Worm (Caenorhabditis elegans): ENCODE results near the gene ZK1248.17.

The ZK1248.17 gene

ce11 chrII:5873564-5874070 is 28.3 kb upstream of the ZK1248.17 start, which contains the start of gene tex-2 (continued):
- TF ChIP-seq daf-16 (GFP tag; optimal IDR thresholded peaks at IDR 0.05), result no peak
- peak; percentile 64 for TF ChIP-seq daf-16 (tag; optimal IDR thresholded peaks at IDR 0.05)
- TF ChIP-seq arid-1 (GFP tag; conservative IDR thresholded peaks at IDR 0.05), result no peak
- TF ChIP-seq saeg-2 (GFP tag; IDR thresholded peaks at IDR 0.05), result no peak
- TF ChIP-seq mep-1 (tag; optimal IDR thresholded peaks at IDR 0.05), result peak; percentile 53
- TF ChIP-seq dmd-6 (GFP tag; IDR thresholded peaks at IDR 0.05), result peak; percentile 79
- peak; percentile 10 for TF ChIP-seq lin-13 (GFP tag; optimal IDR thresholded peaks at IDR 0.05)
- no peak for TF ChIP-seq lin-1 (GFP tag; IDR thresholded peaks at IDR 0.05)
- no peak for TF ChIP-seq aly-2 (tag; optimal IDR thresholded peaks at IDR 0.05)
- peak; percentile 71 for TF ChIP-seq mes-2 (tag; optimal IDR thresholded peaks at IDR 0.05; ENCODE audit: poor library complexity, severe bottlenecking)
- peak in 1 of 2 experiments; percentile 14 for TF ChIP-seq hif-1 (tag; optimal IDR thresholded peaks at IDR 0.05)

ce11 chrII:5872414-5872813 is 27.1 kb upstream of the ZK1248.17 start:
- TF ChIP-seq mxl-2 (GFP tag; conservative IDR thresholded peaks at IDR 0.05), result no peak
- no peak for TF ChIP-seq gei-8 (GFP tag; optimal IDR thresholded peaks at IDR 0.05)
- no peak for TF ChIP-seq aha-1 (tag)
- TF ChIP-seq nhr-28 (tag; optimal IDR thresholded peaks at IDR 0.05), result peak; percentile 76
- no peak for TF ChIP-seq mep-1 (tag; optimal IDR thresholded peaks at IDR 0.05)
- TF ChIP-seq zfp-2 (tag; optimal IDR thresholded peaks at IDR 0.05), result no peak
- TF ChIP-seq dve-1 (tag; optimal IDR thresholded peaks at IDR 0.05; ENCODE audit: insufficient read depth), result peak; percentile 0
- no peak for TF ChIP-seq ceh-32 (tag; optimal IDR thresholded peaks at IDR 0.05; ENCODE audit: poor library complexity)
- TF ChIP-seq nhr-111 (GFP tag; optimal IDR thresholded peaks at IDR 0.05), result no peak
- peak; percentile 25 for TF ChIP-seq pqm-1 (tag; optimal IDR thresholded peaks at IDR 0.05)
- TF ChIP-seq mdl-1 (tag; optimal IDR thresholded peaks at IDR 0.05), result no peak
- peak; percentile 16 for TF ChIP-seq hlh-11 (tag; optimal IDR thresholded peaks at IDR 0.05)
- no peak for TF ChIP-seq daf-16 (GFP tag; optimal IDR thresholded peaks at IDR 0.05)
- peak; percentile 56 for TF ChIP-seq daf-16 (tag; optimal IDR thresholded peaks at IDR 0.05)
- no peak for TF ChIP-seq nhr-41 (GFP tag; IDR thresholded peaks at IDR 0.05)

DNA sequence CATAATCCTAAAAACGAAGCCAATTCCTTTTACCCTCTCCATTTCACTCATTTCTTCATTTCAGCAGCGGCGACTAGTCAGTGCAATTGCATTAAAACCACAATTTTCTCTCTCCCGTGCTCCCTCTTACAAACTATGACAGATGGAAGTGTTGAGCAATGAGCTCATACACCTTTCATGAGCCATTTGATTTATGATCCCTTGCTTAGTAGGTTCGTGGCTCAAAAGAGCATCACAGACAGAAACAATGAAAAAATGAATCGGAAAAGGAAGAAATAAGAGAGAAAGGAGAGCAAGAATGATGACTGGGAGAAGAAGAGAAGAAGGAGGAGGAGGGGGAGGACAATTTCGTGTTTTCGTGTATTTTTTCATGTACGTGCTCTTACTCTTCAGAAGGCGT is 26.2 kb upstream of the ZK1248.17 start:
- no peak for TF ChIP-seq dve-1 (tag; optimal IDR thresholded peaks at IDR 0.05; ENCODE audit: insufficient read depth)
- TF ChIP-seq unc-62 (GFP tag; optimal IDR thresholded peaks at IDR 0.05 in 1 of 2), result peak in 1 of 2 experiments; percentile 93
- no peak for TF ChIP-seq unc-62 (tag; optimal IDR thresholded peaks at IDR 0.05)
- peak; percentile 35; the same call in 1 of the 2 replicates for TF ChIP-seq ceh-20 (GFP tag; IDR thresholded peaks at IDR 0.05)

DNA sequence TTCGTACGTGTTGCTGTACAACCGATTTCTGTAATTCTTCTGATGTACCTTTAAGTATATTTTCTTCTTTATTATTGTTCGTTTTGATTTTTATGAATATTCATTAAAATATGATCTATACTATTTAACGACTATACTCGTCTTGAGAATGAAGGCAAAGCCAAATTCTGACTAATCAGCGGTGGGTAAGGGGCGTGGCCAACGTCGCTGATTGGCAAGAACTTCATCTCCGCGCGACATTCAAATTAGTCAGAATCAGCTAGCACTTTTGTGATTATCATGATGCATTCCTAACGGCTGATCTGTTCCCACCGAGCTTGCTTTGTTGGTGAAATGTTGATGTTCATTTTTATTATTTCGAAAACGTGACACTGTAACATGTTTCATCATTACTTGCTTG is 21.6 kb upstream of the ZK1248.17 start:
- TF ChIP-seq mes-2 (tag; optimal IDR thresholded peaks at IDR 0.05; ENCODE audit: poor library complexity, severe bottlenecking) (peak; percentile 35), nhr-28 (tag; optimal IDR thresholded peaks at IDR 0.05) (peak; percentile 24), Y48G9A.11 (GFP tag; IDR thresholded peaks at IDR 0.05) (no peak), nhr-10 (tag; optimal IDR thresholded peaks at IDR 0.05) (no peak), daf-19 (GFP tag; conservative IDR thresholded peaks at IDR 0.05) (no peak), Y105C5A.15 (GFP tag; IDR thresholded peaks at IDR 0.05) (no peak), nhr-48 (tag; optimal IDR thresholded peaks at IDR 0.05) (no peak), ama-1 (optimal IDR thresholded peaks at IDR 0.05) (peak; percentile 36), F10B5.3 (tag; optimal IDR thresholded peaks at IDR 0.05) (no peak), nhr-102 (tag; optimal IDR thresholded peaks at IDR 0.05) (no peak), dmd-8 (GFP tag; IDR thresholded peaks at IDR 0.05) (no peak), php-3 (GFP tag; IDR thresholded peaks at IDR 0.05) (0 out of 2 replicates have a peak, but pooled peaks have one; percentile 20)
